Worm (Caenorhabditis elegans) whole organism, midembryonic: ENCODE data around the gene C53D6.6.

Experiments
- T22C8.4 ChIP-seq: fragments of 200-800 bp; sonication (Bioruptor generic); IDR thresholded peaks from 2 replicates; pipeline ENCODE4 v1.3.6; 2022; ENCODE audit warnings: missing genetic modification characterization, missing compliant biosample characterization
- cog-1 ChIP-seq: sonication (generic microtip); optimal IDR thresholded peaks from 2 replicates; lab custom pipeline; 2016; ENCODE audit warnings: missing genetic modification characterization, missing compliant biosample characterization
- flt-1 ChIP-seq: fragments of 200-800 bp; sonication (Bioruptor generic); IDR thresholded peaks from 2 replicates; pipeline ENCODE4 v1.3.6; 2022; ENCODE audit warnings: missing genetic modification characterization, missing compliant biosample characterization
- klf-2 ChIP-seq: fragments of 200-800 bp; sonication (Bioruptor generic); conservative IDR thresholded peaks from 2 replicates; pipeline ENCODE4 v1.3.6; 2022; ENCODE audit warnings: missing genetic modification reagents, missing genetic modification characterization, missing compliant biosample characterization
- med-1 ChIP-seq: sonication (generic microtip); optimal IDR thresholded peaks from 2 replicates; lab custom pipeline; 2017; ENCODE audit warnings: missing genetic modification characterization, mild to moderate bottlenecking, missing compliant biosample characterization, antibody characterized with exemption, missing genetic modification reagents; ENCODE audit not compliant: insufficient read depth
- tab-1 ChIP-seq: fragments of 200-800 bp; sonication (Bioruptor generic); IDR thresholded peaks from 2 replicates; pipeline ENCODE4 v1.3.6; 2022; ENCODE audit warnings: missing genetic modification characterization, missing compliant biosample characterization
- ztf-29 ChIP-seq: fragments of 200-800 bp; sonication (Bioruptor generic); IDR thresholded peaks from 2 replicates; pipeline ENCODE4 v1.3.6; 2022; ENCODE audit warnings: missing genetic modification reagents, missing genetic modification characterization, missing compliant biosample characterization

DNA sequence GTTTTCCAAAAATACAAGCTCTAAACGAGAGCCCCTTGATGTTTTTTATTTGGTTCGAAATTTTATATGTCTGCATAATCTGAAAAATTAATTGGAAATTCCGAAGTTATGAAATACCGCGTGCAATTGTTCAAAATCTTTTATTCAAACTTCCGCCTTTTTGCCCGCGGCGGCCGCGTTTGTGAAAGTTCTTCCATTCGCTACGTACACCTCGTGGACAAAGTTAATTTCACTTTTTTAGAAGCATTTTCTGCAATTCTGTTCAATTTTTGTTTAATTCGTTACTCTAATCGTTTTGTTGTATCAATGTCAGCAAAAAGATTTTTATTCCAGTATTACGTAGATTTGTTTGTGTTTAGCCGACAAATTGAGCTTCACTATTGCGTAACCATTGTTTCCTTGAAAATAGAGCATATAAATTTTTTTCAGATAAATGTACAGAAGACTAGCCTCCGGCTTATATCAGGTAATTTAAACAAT, 41.8 kb upstream of the C53D6.6 start, which contains the start of gene mppb-1:
- TF ChIP-seq T22C8.4 (GFP tag; lab: Robert Waterston, UW) (no peak), ztf-29 (GFP tag; lab: Robert Waterston, UW) (no peak), cog-1 (tag; lab: Kevin White, UChicago) (peak; percentile 23), flt-1 (no peak), tab-1 (GFP tag; lab: Robert Waterston, UW) (no peak), med-1 (no peak), klf-2 (GFP tag; lab: Robert Waterston, UW) (no peak)
